Worm (Caenorhabditis elegans) whole organism, L4/young adult: ENCODE data around the gene tctn-1.

ENCODE experiments used
- W03F9.2 ChIP-seq: fragments of 150-350 bp; optimal IDR thresholded peaks from 2 replicates; lab custom pipeline; 2014; ENCODE audit warnings: missing biosample characterization, missing genetic modification characterization
- dao-5 ChIP-seq: sonication (generic microtip); optimal IDR thresholded peaks from 2 replicates; lab custom pipeline; 2016; ENCODE audit warnings: missing genotype, missing genetic modification characterization, moderate library complexity, missing compliant biosample characterization
- him-1 ChIP-seq: sonication (generic microtip); optimal IDR thresholded peaks from 2 replicates; lab custom pipeline; 2016; ENCODE audit warnings: missing genotype, missing genetic modification reagents, missing genetic modification characterization, missing compliant biosample characterization

tctn-1 gene

ce11 chrIV:4747553-4747952 is at the start of gene tctn-1:
Gene tctn-1, minus strand, starts transcription at chrIV:4747832.
- TF ChIP-seq W03F9.2 (tag; lab: Kevin White, UChicago) (no peak), dao-5 (tag; lab: Kevin White, UChicago) (no peak), him-1 (tag; lab: Kevin White, UChicago) (no peak)

- TF ChIP-seq W03F9.2 (tag; lab: Kevin White, UChicago) = no peak
- TF ChIP-seq dao-5 (tag; lab: Kevin White, UChicago) = no peak
- no peak for TF ChIP-seq him-1 (tag; lab: Kevin White, UChicago)
Measured at ce11 chrIV:4795111-4795510, 47.5 kb upstream of the tctn-1 start.

ce11 chrIV:4789445-4789844 is 41.8 kb upstream of the tctn-1 start, which contains the start of gene R11E3.1:
Gene R11E3.1, plus strand, starts transcription at chrIV:4789745.
- no peak for TF ChIP-seq dao-5 (tag; lab: Kevin White, UChicago)

ce11 chrIV:4788332-4788731 is 40.7 kb upstream of the tctn-1 start, which contains the start of gene nhr-104:
Gene nhr-104, minus strand, starts transcription at chrIV:4788692.
- no peak for TF ChIP-seq dao-5 (tag; lab: Kevin White, UChicago)

ce11 chrIV:4781123-4781522 is 33.5 kb upstream of the tctn-1 start:
- TF ChIP-seq dao-5 (tag; lab: Kevin White, UChicago) (no peak), him-1 (tag; lab: Kevin White, UChicago) (no peak), W03F9.2 (tag; lab: Kevin White, UChicago) (no peak)

ce11 chrIV:4780129-4780528 is 32.5 kb upstream of the tctn-1 start, which contains the start of gene set-15:
Gene set-15, minus strand, starts transcription at chrIV:4780229.
- TF ChIP-seq him-1 (tag; lab: Kevin White, UChicago) (no peak), dao-5 (tag; lab: Kevin White, UChicago) (no peak), W03F9.2 (tag; lab: Kevin White, UChicago) (no peak)

- TF ChIP-seq W03F9.2 (tag; lab: Kevin White, UChicago) (no peak), him-1 (tag; lab: Kevin White, UChicago) (no peak), dao-5 (tag; lab: Kevin White, UChicago) (no peak)
Measured at ce11 chrIV:4776501-4776900, 28.9 kb upstream of the tctn-1 start.

ce11 chrIV:4776001-4776400 is 28.4 kb upstream of the tctn-1 start, which contains the start of gene R11E3.19:
Gene R11E3.19, minus strand, starts transcription at chrIV:4776101.
- TF ChIP-seq W03F9.2 (tag; lab: Kevin White, UChicago) (no peak), him-1 (tag; lab: Kevin White, UChicago) (no peak), dao-5 (tag; lab: Kevin White, UChicago) (no peak)

- TF ChIP-seq W03F9.2 (tag; lab: Kevin White, UChicago) (no peak), dao-5 (tag; lab: Kevin White, UChicago) (no peak), him-1 (tag; lab: Kevin White, UChicago) (no peak)
Measured at ce11 chrIV:4771792-4772191, 24.2 kb upstream of the tctn-1 start, which contains the start of gene R11E3.2. Gene R11E3.2, plus strand, starts transcription at chrIV:4772092.

ce11 chrIV:4764422-4764821 is 16.8 kb upstream of the tctn-1 start, which contains the start of gene npp-26:
Gene npp-26, plus strand, starts transcription at chrIV:4764722.
- no peak for TF ChIP-seq him-1 (tag; lab: Kevin White, UChicago)
- no peak for TF ChIP-seq dao-5 (tag; lab: Kevin White, UChicago)
- no peak for TF ChIP-seq W03F9.2 (tag; lab: Kevin White, UChicago)

ce11 chrIV:4763844-4764243 is 16.2 kb upstream of the tctn-1 start, which contains the start of gene Y17G9B.2:
Gene Y17G9B.2, plus strand, starts transcription at chrIV:4764144.
- TF ChIP-seq dao-5 (tag; lab: Kevin White, UChicago) = no peak
- no peak for TF ChIP-seq W03F9.2 (tag; lab: Kevin White, UChicago)
- TF ChIP-seq him-1 (tag; lab: Kevin White, UChicago) = no peak

ce11 chrIV:4760378-4761084 is 12.9 kb upstream of the tctn-1 start, which contains the start of the genes memi-1 and cyp-31A3:
Gene memi-1, minus strand, starts transcription at chrIV:4760428.
Gene cyp-31A3, plus strand, starts transcription at chrIV:4761049.
- TF ChIP-seq dao-5 (tag; lab: Kevin White, UChicago) = no peak
- no peak for TF ChIP-seq W03F9.2 (tag; lab: Kevin White, UChicago)
- TF ChIP-seq him-1 (tag; lab: Kevin White, UChicago) = no peak

- TF ChIP-seq W03F9.2 (tag; lab: Kevin White, UChicago) = no peak
- no peak for TF ChIP-seq dao-5 (tag; lab: Kevin White, UChicago)
- no peak for TF ChIP-seq him-1 (tag; lab: Kevin White, UChicago)
Measured at ce11 chrIV:4758659-4759058, 11.0 kb upstream of the tctn-1 start, which contains the start of gene Y17G9B.8. Gene Y17G9B.8, minus strand, starts transcription at chrIV:4758840.
